Fruit fly (Drosophila melanogaster): Measurements from ENCODE around the gene PGAP5.

DNA sequence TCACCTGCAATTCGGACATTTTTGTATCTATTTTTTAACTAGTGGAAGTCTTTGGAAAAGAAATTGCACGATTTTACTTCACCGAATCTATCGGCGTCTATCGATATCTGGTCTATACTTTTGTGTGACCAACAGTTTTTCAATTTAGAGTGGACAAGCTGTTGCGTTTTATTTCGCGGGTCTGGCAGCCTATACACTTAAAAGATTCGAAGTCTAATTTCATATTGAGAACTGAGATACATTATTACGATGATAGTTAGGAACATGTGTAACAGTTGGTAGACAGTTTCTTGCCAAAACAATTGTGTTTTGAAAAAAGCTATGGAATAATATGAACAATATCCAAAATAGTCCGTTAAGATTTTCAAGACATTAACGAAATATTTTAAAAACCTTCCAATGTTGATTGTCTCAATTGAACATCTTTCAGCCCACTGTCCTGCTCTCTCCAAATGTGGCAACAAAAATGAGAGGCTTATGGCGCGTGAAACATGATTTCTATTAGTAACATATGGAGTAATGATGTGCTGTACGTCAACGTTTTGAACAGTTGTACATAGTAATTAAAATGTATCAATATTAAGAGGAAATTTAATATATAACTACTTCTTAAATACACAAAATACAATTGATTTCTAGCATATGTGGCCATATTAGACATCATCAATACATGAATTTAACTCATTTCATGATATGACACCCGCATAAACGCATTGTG lies 36.2 kb upstream of the PGAP5 start, which contains the start of gene Acbp1:
- peak; percentile 94 for TF ChIP-seq h (GFP tag; optimal IDR thresholded peaks at IDR 0.05)
- TF ChIP-seq dsf (GFP tag; optimal IDR thresholded peaks at IDR 0.05; ENCODE audit: borderline replicate concordance): peak; percentile 73
- TF ChIP-seq Dfd (GFP tag; optimal IDR thresholded peaks at IDR 0.05): no peak
- no peak for TF ChIP-seq dl (GFP tag; optimal IDR thresholded peaks at IDR 0.05; ENCODE audit: insufficient read depth in 1 of 2, partially characterized antibody in 2 of 2)
- peak; percentile 92 for TF ChIP-seq sage (GFP tag; optimal IDR thresholded peaks at IDR 0.05)
